Worm (Caenorhabditis elegans) whole organism, young adult: ENCODE results near the gene srh-138.

Experiments
- C17E4.6 ChIP-seq: fragments of 200-800 bp; sonication (Bioruptor generic); IDR thresholded peaks from 2 replicates; pipeline ENCODE4 v1.3.6; 2022; ENCODE audit warnings: missing genetic modification reagents, missing genetic modification characterization, missing compliant biosample characterization
- F57C9.4 ChIP-seq: sonication (generic microtip); optimal IDR thresholded peaks from 2 replicates; lab custom pipeline; 2017; ENCODE audit warnings: mild to moderate bottlenecking, missing genetic modification characterization, missing compliant biosample characterization
- akir-1 ChIP-seq: fragments of 200-800 bp; sonication (Bioruptor generic); optimal IDR thresholded peaks from 2 replicates; lab custom pipeline; 2018; ENCODE audit warnings: mild to moderate bottlenecking, missing genetic modification characterization, moderate library complexity, missing compliant biosample characterization
- snpc-1.1 ChIP-seq: sonication (generic microtip); optimal IDR thresholded peaks from 2 replicates; lab custom pipeline; 2017; ENCODE audit warnings: missing genetic modification characterization, mild to moderate bottlenecking, missing compliant biosample characterization, antibody characterized with exemption, moderate library complexity, missing genotype, missing genetic modification reagents; ENCODE audit not compliant: insufficient read depth

- no peak for TF ChIP-seq snpc-1.1
- TF ChIP-seq akir-1 (GFP tag; lab: Kevin White, UChicago) = no peak
- TF ChIP-seq F57C9.4 (tag; lab: Kevin White, UChicago) = no peak
- no peak for TF ChIP-seq C17E4.6
Observed at ce11 chrV:16420696-16421095, 50.1 kb downstream of the srh-138 start, which contains the start of gene srw-48.
